Worm (Caenorhabditis elegans): ENCODE measurements around the gene sec-3.

ce11 chrX:3118596-3119287 lies 19.1 kb upstream of the sec-3 start:
- TF ChIP-seq zag-1 (tag; optimal IDR thresholded peaks at IDR 0.05) (no peak), lin-15B (tag; optimal IDR thresholded peaks at IDR 0.05) (no peak), pag-3 (tag; optimal IDR thresholded peaks at IDR 0.05; ENCODE audit: borderline replicate concordance, insufficient read depth) (no peak), hpl-2 (GFP tag; optimal IDR thresholded peaks at IDR 0.05) (no peak), unc-130 (tag; optimal IDR thresholded peaks at IDR 0.05) (no peak), nhr-76 (tag; optimal IDR thresholded peaks at IDR 0.05) (no peak), lsy-2 (tag; optimal IDR thresholded peaks at IDR 0.05) (no peak), efl-3 (GFP tag; optimal IDR thresholded peaks at IDR 0.05) (no peak), grh-1 (GFP tag; IDR thresholded peaks at IDR 0.05) (no peak), unc-62 (GFP tag; optimal IDR thresholded peaks at IDR 0.05) (no peak), ztf-4 (tag; optimal IDR thresholded peaks at IDR 0.05) (no peak), ama-1 (optimal IDR thresholded peaks at IDR 0.05) (no peak), pqm-1 (tag; optimal IDR thresholded peaks at IDR 0.05) (no peak)
